Fruit fly (Drosophila melanogaster) whole organism, embryonic: Measurements from ENCODE around the gene CecA1.

Source experiments
- Atf6 ChIP-seq: fragments of 200-800 bp; sonication (Bioruptor generic); IDR thresholded peaks from 2 replicates; pipeline ENCODE4 v1.3.6; 2022; ENCODE audit warnings: missing biosample characterization, missing genetic modification characterization
- CG10274 ChIP-seq: fragments of 200-800 bp; sonication (Bioruptor generic); optimal IDR thresholded peaks from 3 replicates; lab custom pipeline; 2017; ENCODE audit warnings: missing biosample characterization, mild to moderate bottlenecking, missing genetic modification characterization
- CG10366 ChIP-seq: fragments of 200-800 bp; sonication (Bioruptor generic); IDR thresholded peaks from 2 replicates; pipeline ENCODE4 v1.3.6; 2022; ENCODE audit warnings: missing biosample characterization, missing genetic modification characterization
- CG11247 ChIP-seq: fragments of 200-800 bp; sonication (Bioruptor generic); IDR thresholded peaks from 2 replicates; pipeline ENCODE4 v1.3.6; 2022; ENCODE audit warnings: missing biosample characterization, missing genetic modification characterization
- CG11456 ChIP-seq: fragments of 200-800 bp; sonication (Bioruptor generic); IDR thresholded peaks from 3 replicates; pipeline ENCODE4 v1.3.6; 2022; ENCODE audit warnings: missing biosample characterization, missing genetic modification characterization
- CG12219 ChIP-seq: fragments of 200-800 bp; sonication (Bioruptor generic); optimal IDR thresholded peaks from 3 replicates; lab custom pipeline; 2018; ENCODE audit warnings: missing biosample characterization, mild to moderate bottlenecking, missing genetic modification characterization
- CG13123 ChIP-seq: fragments of 200-800 bp; sonication (Bioruptor generic); optimal IDR thresholded peaks from 2 replicates; lab custom pipeline; 2016; ENCODE audit warnings: missing biosample characterization, missing genetic modification characterization
- CG15073 ChIP-seq: fragments of 200-800 bp; sonication (Bioruptor generic); optimal IDR thresholded peaks from 2 replicates; lab custom pipeline; 2016; ENCODE audit warnings: missing biosample characterization, missing genetic modification characterization
- CG15514 ChIP-seq: fragments of 200-800 bp; sonication (Bioruptor generic); optimal IDR thresholded peaks from 3 replicates; lab custom pipeline; 2017; ENCODE audit warnings: missing biosample characterization, missing genetic modification characterization, mild to moderate bottlenecking, moderate library complexity, missing genetic modification reagents
- CG1792 ChIP-seq: fragments of 200-800 bp; sonication (Bioruptor generic); optimal IDR thresholded peaks from 2 replicates; lab custom pipeline; 2016; ENCODE audit warnings: missing biosample characterization, missing genetic modification characterization
- CG2116 ChIP-seq: fragments of 200-800 bp; sonication (Bioruptor generic); optimal IDR thresholded peaks from 3 replicates; lab custom pipeline; 2018; ENCODE audit warnings: missing biosample characterization, mild to moderate bottlenecking, missing genetic modification characterization
- CG31224 ChIP-seq: fragments of 200-800 bp; sonication (Bioruptor generic); IDR thresholded peaks from 2 replicates; pipeline ENCODE4 v1.3.6; 2022; ENCODE audit warnings: missing biosample characterization, missing genetic modification characterization
- CG34422 ChIP-seq: fragments of 200-800 bp; sonication (Bioruptor generic); IDR thresholded peaks from 3 replicates; pipeline ENCODE4 v1.3.6; 2022; ENCODE audit warnings: missing biosample characterization, missing genetic modification characterization
- CG4282 ChIP-seq: fragments of 200-800 bp; sonication (Bioruptor generic); optimal IDR thresholded peaks from 2 replicates; lab custom pipeline; 2016; ENCODE audit warnings: missing biosample characterization, missing genetic modification characterization
- CG4820 ChIP-seq: fragments of 200-800 bp; sonication (Bioruptor generic); optimal IDR thresholded peaks from 3 replicates; lab custom pipeline; 2016; ENCODE audit warnings: missing biosample characterization, missing genetic modification characterization
- CG6654 ChIP-seq: fragments of 200-800 bp; sonication (Bioruptor generic); optimal IDR thresholded peaks from 2 replicates; lab custom pipeline; 2017; ENCODE audit warnings: missing biosample characterization, mild to moderate bottlenecking, missing genetic modification characterization
- CG7271 ChIP-seq: fragments of 200-800 bp; sonication (Bioruptor generic); optimal IDR thresholded peaks from 2 replicates; lab custom pipeline; 2018; ENCODE audit warnings: missing biosample characterization, mild to moderate bottlenecking, missing genetic modification characterization, moderate library complexity
- CG7928 ChIP-seq: fragments of 200-800 bp; sonication (Bioruptor generic); optimal IDR thresholded peaks from 2 replicates; lab custom pipeline; 2017; ENCODE audit warnings: missing biosample characterization, mild to moderate bottlenecking, missing genetic modification characterization
- CG9876 ChIP-seq: fragments of 200-800 bp; sonication (Bioruptor generic); optimal IDR thresholded peaks from 2 replicates; lab custom pipeline; 2016; ENCODE audit warnings: missing biosample characterization, missing genetic modification characterization
- D19A ChIP-seq: fragments of 200-800 bp; optimal IDR thresholded peaks from 3 replicates; lab custom pipeline; 2019; ENCODE audit warnings: missing biosample characterization, mild to moderate bottlenecking, missing genetic modification characterization, moderate library complexity
- Deaf1 ChIP-seq: fragments of 200-800 bp; optimal IDR thresholded peaks from 3 replicates; lab custom pipeline; 2019; ENCODE audit warnings: missing biosample characterization, mild to moderate bottlenecking, missing genetic modification characterization, moderate library complexity
- Doc2 ChIP-seq: fragments of 200-800 bp; sonication (Bioruptor generic); IDR thresholded peaks from 2 replicates; pipeline ENCODE4 v1.3.6; 2022; ENCODE audit warnings: missing biosample characterization, missing genetic modification characterization
- Gug ChIP-seq: fragments of 200-800 bp; sonication (Bioruptor generic); IDR thresholded peaks from 4 replicates; pipeline ENCODE4 v1.3.6; 2022; ENCODE audit warnings: missing biosample characterization, missing genetic modification characterization
- HLH54F ChIP-seq: fragments of 200-800 bp; sonication (Bioruptor generic); optimal IDR thresholded peaks from 3 replicates; lab custom pipeline; 2016; ENCODE audit warnings: missing biosample characterization, missing genetic modification characterization
- HmgZ ChIP-seq: fragments of 200-800 bp; sonication (Bioruptor generic); optimal IDR thresholded peaks from 2 replicates; lab custom pipeline; 2018; ENCODE audit warnings: missing biosample characterization, mild to moderate bottlenecking, missing genetic modification characterization
- Jarid2 ChIP-seq: fragments of 200-800 bp; sonication (Bioruptor generic); optimal IDR thresholded peaks from 3 replicates; lab custom pipeline; 2017; ENCODE audit warnings: mild to moderate bottlenecking, missing biosample characterization, missing genetic modification reagents, missing genetic modification characterization
- Mrtf ChIP-seq: fragments of 200-800 bp; sonication (Bioruptor generic); IDR thresholded peaks from 3 replicates; pipeline ENCODE4 v1.3.6; 2022; ENCODE audit warnings: missing biosample characterization, missing genetic modification characterization
- PHDP ChIP-seq: fragments of 200-800 bp; sonication (Bioruptor generic); optimal IDR thresholded peaks from 3 replicates; lab custom pipeline; 2018; ENCODE audit warnings: missing biosample characterization, mild to moderate bottlenecking, missing genetic modification characterization, moderate library complexity
- Pdp1 ChIP-seq, 2 experiments: fragments of 200-800 bp; sonication (Bioruptor generic); optimal IDR thresholded peaks; 3 replicates each; lab custom pipeline; 2016; ENCODE audit warnings: missing biosample characterization in 2 of 2, missing genetic modification characterization in 2 of 2, mild to moderate bottlenecking in 1 of 2, moderate library complexity in 1 of 2
- Tbp ChIP-seq: fragments of >200 bp; optimal IDR thresholded peaks from 2 replicates; lab custom pipeline; 2018; ENCODE audit warnings: missing biosample characterization, missing genetic modification characterization
- Vsx1 ChIP-seq: fragments of 200-800 bp; sonication (Bioruptor generic); optimal IDR thresholded peaks from 2 replicates; lab custom pipeline; 2017; ENCODE audit warnings: missing biosample characterization, mild to moderate bottlenecking, missing genetic modification characterization, missing genetic modification reagents
- chm ChIP-seq: fragments of 200-800 bp; sonication (Bioruptor generic); IDR thresholded peaks from 2 replicates; pipeline ENCODE4 v1.3.6; 2022; ENCODE audit warnings: missing biosample characterization, missing genetic modification characterization
- ci ChIP-seq: fragments of 200-800 bp; sonication (Bioruptor generic); IDR thresholded peaks from 3 replicates; pipeline ENCODE4 v1.3.6; 2022; ENCODE audit warnings: missing biosample characterization, missing genetic modification characterization
- eyg ChIP-seq: fragments of 200-800 bp; sonication (Bioruptor generic); optimal IDR thresholded peaks from 3 replicates; lab custom pipeline; 2016; ENCODE audit warnings: missing biosample characterization, missing genetic modification characterization
- fru ChIP-seq: fragments of >200 bp; optimal IDR thresholded peaks from 2 replicates; lab custom pipeline; 2017
- ftz-f1 ChIP-seq: fragments of 200-800 bp; sonication (Bioruptor generic); optimal IDR thresholded peaks from 2 replicates; lab custom pipeline; 2016; ENCODE audit warnings: missing biosample characterization, missing genetic modification characterization
- fu2 ChIP-seq: fragments of 200-800 bp; sonication (Bioruptor generic); optimal IDR thresholded peaks from 2 replicates; lab custom pipeline; 2016; ENCODE audit warnings: missing biosample characterization, missing genetic modification characterization
- gce ChIP-seq: fragments of 200-800 bp; sonication (Bioruptor generic); IDR thresholded peaks from 3 replicates; pipeline ENCODE4 v1.3.6; 2022; ENCODE audit warnings: missing biosample characterization, missing genetic modification characterization
- gsb-n ChIP-seq: fragments of 200-800 bp; sonication (Bioruptor generic); optimal IDR thresholded peaks from 3 replicates; lab custom pipeline; 2018; ENCODE audit warnings: missing biosample characterization, mild to moderate bottlenecking, missing genetic modification characterization
- hkb ChIP-seq, 2 experiments: fragments of 200-800 bp in 1 of 2; fragments of >200 bp in 1 of 2; sonication (Bioruptor generic) in 1 of 2; IDR thresholded peaks in 1 of 2; optimal IDR thresholded peaks in 1 of 2; 2 replicates each; pipeline versions ENCODE4 v1.3.6 to Lab custom; 2017 to 2022; ENCODE audit warnings: missing biosample characterization in 1 of 2, missing genetic modification characterization in 1 of 2
- kah ChIP-seq: fragments of 200-800 bp; sonication (Bioruptor generic); optimal IDR thresholded peaks from 2 replicates; lab custom pipeline; 2018; ENCODE audit warnings: missing biosample characterization, mild to moderate bottlenecking, missing genetic modification characterization
- pan ChIP-seq, 4 experiments: fragments of >200 bp in 3 of 4; fragments of 200-800 bp in 1 of 4; sonication (Bioruptor generic) in 1 of 4; optimal IDR thresholded peaks in 3 of 4; IDR thresholded peaks in 1 of 4; 2 replicates each; pipeline versions ENCODE4 v1.3.6 to Lab custom; 2017 to 2022; ENCODE audit warnings: missing biosample characterization in 2 of 4, missing genetic modification characterization in 2 of 4, mixed read lengths in 1 of 4
- psq ChIP-seq: fragments of 200-800 bp; sonication (Bioruptor generic); optimal IDR thresholded peaks from 2 replicates; lab custom pipeline; 2017; ENCODE audit warnings: missing biosample characterization, missing genetic modification characterization
- shn ChIP-seq: fragments of 200-800 bp; sonication (Bioruptor generic); optimal IDR thresholded peaks from 3 replicates; lab custom pipeline; 2016; ENCODE audit warnings: missing biosample characterization, missing genetic modification characterization
- sr ChIP-seq: fragments of 200-800 bp; sonication (Bioruptor generic); IDR thresholded peaks from 3 replicates; pipeline ENCODE4 v1.3.6; 2022; ENCODE audit warnings: missing biosample characterization, missing genetic modification characterization
- tin ChIP-seq: fragments of 200-800 bp; sonication (Bioruptor generic); optimal IDR thresholded peaks from 3 replicates; lab custom pipeline; 2016; ENCODE audit warnings: missing biosample characterization, missing genetic modification characterization
- tll ChIP-seq, 2 experiments: fragments of 200-800 bp in 1 of 2; fragments of >200 bp in 1 of 2; sonication (Bioruptor generic) in 1 of 2; optimal IDR thresholded peaks; 2 replicates each; lab custom pipeline; 2017 to 2019; ENCODE audit warnings: missing biosample characterization in 2 of 2, missing genetic modification characterization in 2 of 2, mild to moderate bottlenecking in 1 of 2, moderate library complexity in 1 of 2
- ttk ChIP-seq: fragments of 200-800 bp; sonication (Bioruptor generic); IDR thresholded peaks from 2 replicates; pipeline ENCODE4 v2.1.2; 2022; ENCODE audit warnings: missing biosample characterization, missing genetic modification characterization
- wdn ChIP-seq: fragments of 200-800 bp; sonication (Bioruptor generic); IDR thresholded peaks from 2 replicates; pipeline ENCODE4 v1.3.6; 2022; ENCODE audit warnings: missing biosample characterization, missing genetic modification characterization

CecA1 gene

dm6 chr3R:30195606-30196049 is 15.0 kb upstream of the CecA1 start (continued):
- TF ChIP-seq ci, result peak; percentile 55; the same call in 1 of the 3 replicates
- TF ChIP-seq gsb-n (tag; lab: Kevin White, UChicago), result no peak
- TF ChIP-seq HmgZ (tag; lab: Kevin White, UChicago), result peak; percentile 78
- peak; percentile 22 for TF ChIP-seq shn
- 0 out of 3 replicates have a peak, but pooled peaks have one; percentile 58 for TF ChIP-seq Mrtf
- peak; percentile 59; the same call in 2 of the 3 replicates for TF ChIP-seq CG34422 (GFP tag; lab: Robert Waterston, UW)
- TF ChIP-seq pan (optimal IDR thresholded peaks at IDR 0.05; lab: Kevin White, UChicago), result no peak
- peak in 1 of 2 experiments; percentile 55 for TF ChIP-seq pan (GFP tag; optimal IDR thresholded peaks at IDR 0.05 in 1 of 2, IDR thresholded peaks at IDR 0.05 in 1 of 2)
- TF ChIP-seq CG6654, result no peak
- TF ChIP-seq CG13123 (GFP tag; lab: Kevin White, UChicago), result no peak
- no peak for TF ChIP-seq CG15073 (GFP tag; lab: Kevin White, UChicago)
- peak; percentile 0 for TF ChIP-seq CG2116 (GFP tag; lab: Kevin White, UChicago)
- TF ChIP-seq fu2 (GFP tag; lab: Kevin White, UChicago), result peak; percentile 47
- no peak for TF ChIP-seq Tbp (GFP tag; lab: Kevin White, UChicago)
- peak in 1 of 2 experiments; percentile 44 for TF ChIP-seq Pdp1 (GFP tag; optimal IDR thresholded peaks at IDR 0.05; lab: Kevin White, UChicago)
- no peak for TF ChIP-seq D19A (tag; lab: Kevin White, UChicago)
- no peak for TF ChIP-seq psq (GFP tag; lab: Kevin White, UChicago)
- no peak for TF ChIP-seq CG10274 (GFP tag; lab: Kevin White, UChicago)
- TF ChIP-seq fru (lab: Kevin White, UChicago), result no peak
- peak; percentile 37; the same call in 1 of the 2 replicates for TF ChIP-seq wdn (GFP tag; lab: Robert Waterston, UW)
- peak; percentile 84 for TF ChIP-seq CG15514
- TF ChIP-seq hkb (optimal IDR thresholded peaks at IDR 0.05; lab: Kevin White, UChicago), result no peak
- peak; percentile 33; the same call in 1 of the 2 replicates for TF ChIP-seq hkb (GFP tag; IDR thresholded peaks at IDR 0.05; lab: Robert Waterston, UW)
- peak; percentile 47; the same call in 1 of the 2 replicates for TF ChIP-seq CG31224 (GFP tag; lab: Robert Waterston, UW)
- TF ChIP-seq kah, result peak; percentile 67
- peak; percentile 47 for TF ChIP-seq PHDP (tag; lab: Kevin White, UChicago)
- no peak for TF ChIP-seq tll (GFP tag; optimal IDR thresholded peaks at IDR 0.05; lab: Kevin White, UChicago)
- TF ChIP-seq ftz-f1 (GFP tag; lab: Kevin White, UChicago), result peak; percentile 63
- peak; percentile 54; the same call in 1 of the 2 replicates for TF ChIP-seq CG11247 (GFP tag; lab: Robert Waterston, UW)
- TF ChIP-seq CG9876 (GFP tag; lab: Kevin White, UChicago), result peak; percentile 4
- TF ChIP-seq CG7928 (GFP tag; lab: Kevin White, UChicago), result peak; percentile 93
- peak; percentile 60 for TF ChIP-seq Deaf1 (tag; lab: Kevin White, UChicago)
- 0 out of 2 replicates have a peak, but pooled peaks have one; percentile 20 for TF ChIP-seq ttk (GFP tag; lab: Robert Waterston, UW)
- TF ChIP-seq Doc2 (GFP tag; lab: Robert Waterston, UW), result no peak; the same call in 1 of the 2 replicates
- no peak for TF ChIP-seq CG4282 (GFP tag; lab: Kevin White, UChicago)
- TF ChIP-seq CG7271, result no peak
- peak; percentile 45 for TF ChIP-seq Jarid2 (GFP tag; lab: Kevin White, UChicago)
- TF ChIP-seq CG1792, result no peak
- peak; percentile 80; the same call in 1 of the 2 replicates for TF ChIP-seq chm (GFP tag; lab: Robert Waterston, UW)
- TF ChIP-seq CG11456 (GFP tag; lab: Robert Waterston, UW), result peak; percentile 83
- peak; percentile 60 for TF ChIP-seq HLH54F (GFP tag; lab: Kevin White, UChicago)
- peak; percentile 91 for TF ChIP-seq Vsx1 (GFP tag; lab: Kevin White, UChicago)
- peak; percentile 36; the same call in 1 of the 2 replicates for TF ChIP-seq CG10366
- TF ChIP-seq gce, result 0 out of 3 replicates have a peak, but pooled peaks have one; percentile 46
- TF ChIP-seq Gug (GFP tag; lab: Robert Waterston, UW), result peak; percentile 59; the same call in 2 of the 4 replicates
- peak; percentile 42 for TF ChIP-seq tin (GFP tag; lab: Kevin White, UChicago)
- TF ChIP-seq CG4820, result no peak
- peak; percentile 15; the same call in 1 of the 2 replicates for TF ChIP-seq Atf6
- peak; percentile 33 for TF ChIP-seq eyg (GFP tag; lab: Kevin White, UChicago)
- TF ChIP-seq sr (GFP tag; lab: Robert Waterston, UW), result no peak
- TF ChIP-seq CG12219, result peak; percentile 17
